Worm (Caenorhabditis elegans): ENCODE measurements around the gene F59B2.9.

F59B2.9 gene

DNA sequence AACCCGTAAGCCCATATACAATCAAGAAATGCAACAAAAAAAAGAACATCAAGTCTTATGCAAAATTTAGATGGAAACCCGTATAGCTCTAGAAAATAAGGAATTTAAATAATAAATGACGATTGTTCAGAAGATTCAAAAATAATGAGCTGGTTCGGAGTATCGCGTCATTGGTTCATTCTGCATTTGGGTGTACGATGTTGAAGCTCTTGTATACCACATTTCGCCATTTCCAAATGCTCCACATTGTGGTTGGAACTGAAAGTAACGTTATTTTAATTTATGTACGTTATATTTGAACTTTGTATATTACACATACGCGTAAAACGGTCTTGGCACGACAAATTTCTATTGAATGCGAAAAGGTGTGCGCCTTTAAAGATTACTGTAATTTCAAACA is 48.1 kb upstream of the F59B2.9 start (continued):
- TF ChIP-seq snpc-3.4 (tag; optimal IDR thresholded peaks at IDR 0.05) (no peak), nhr-120 (GFP tag; IDR thresholded peaks at IDR 0.05) (no peak), rec-8 (tag; optimal IDR thresholded peaks at IDR 0.05) (no peak), D2030.7 (GFP tag; IDR thresholded peaks at IDR 0.05) (no peak), Y53F4B.3 (GFP tag; IDR thresholded peaks at IDR 0.05) (no peak), mel-28 (tag; optimal IDR thresholded peaks at IDR 0.05; ENCODE audit: borderline replicate concordance) (no peak), lin-40 (tag; optimal IDR thresholded peaks at IDR 0.05) (no peak), tbx-9 (tag; optimal IDR thresholded peaks at IDR 0.05; ENCODE audit: borderline replicate concordance) (no peak), zim-3 (tag; optimal IDR thresholded peaks at IDR 0.05) (no peak), dpff-1 (tag; optimal IDR thresholded peaks at IDR 0.05) (no peak), lsy-27 (tag; optimal IDR thresholded peaks at IDR 0.05; ENCODE audit: borderline replicate concordance, insufficient read depth) (no peak), lin-26 (GFP tag; IDR thresholded peaks at IDR 0.05) (0 out of 2 replicates have a peak, but pooled peaks have one; percentile 23), F39B2.1 (GFP tag; IDR thresholded peaks at IDR 0.05) (no peak), Y95B8A.8 (GFP tag; IDR thresholded peaks at IDR 0.05) (peak; percentile 58; the same call in 1 of the 2 replicates), madf-8 (GFP tag; conservative IDR thresholded peaks at IDR 0.05) (no peak), chd-7 (tag; optimal IDR thresholded peaks at IDR 0.05) (no peak), C17E4.6 (GFP tag; IDR thresholded peaks at IDR 0.05) (no peak), madf-6 (GFP tag; IDR thresholded peaks at IDR 0.05) (peak; percentile 30; the same call in 1 of the 2 replicates), rcor-1 (GFP tag; IDR thresholded peaks at IDR 0.05) (no peak), ceh-40 (GFP tag; IDR thresholded peaks at IDR 0.05) (no peak), snpc-1.3 (tag; optimal IDR thresholded peaks at IDR 0.05; ENCODE audit: insufficient read depth) (no peak), F57C9.4 (tag; optimal IDR thresholded peaks at IDR 0.05) (no peak), attf-6 (GFP tag; IDR thresholded peaks at IDR 0.05) (no peak), ztf-28 (GFP tag; IDR thresholded peaks at IDR 0.05) (no peak), B0035.1 (tag; optimal IDR thresholded peaks at IDR 0.05) (peak; percentile 26), dox-1 (GFP tag; IDR thresholded peaks at IDR 0.05) (no peak; the same call in 1 of the 2 replicates), mcd-1 (GFP tag; IDR thresholded peaks at IDR 0.05) (no peak; the same call in 1 of the 2 replicates), egl-44 (GFP tag; IDR thresholded peaks at IDR 0.05) (no peak), nhr-90 (tag; optimal IDR thresholded peaks at IDR 0.05) (peak; percentile 25), sptf-2 (GFP tag; optimal IDR thresholded peaks at IDR 0.05) (no peak), nhr-179 (tag; optimal IDR thresholded peaks at IDR 0.05) (no peak), let-526 (GFP tag; IDR thresholded peaks at IDR 0.05) (no peak), unc-130 (GFP tag; optimal IDR thresholded peaks at IDR 0.05) (peak; percentile 4), ama-1 (optimal IDR thresholded peaks at IDR 0.05) (no peak), ama-1 (GFP tag; optimal IDR thresholded peaks at IDR 0.05) (peak in 1 of 2 experiments; percentile 56), ccch-3 (GFP tag; optimal IDR thresholded peaks at IDR 0.05) (no peak), tlf-1 (GFP tag; optimal IDR thresholded peaks at IDR 0.05) (peak; percentile 73), fkh-3 (tag; optimal IDR thresholded peaks at IDR 0.05) (no peak)

DNA sequence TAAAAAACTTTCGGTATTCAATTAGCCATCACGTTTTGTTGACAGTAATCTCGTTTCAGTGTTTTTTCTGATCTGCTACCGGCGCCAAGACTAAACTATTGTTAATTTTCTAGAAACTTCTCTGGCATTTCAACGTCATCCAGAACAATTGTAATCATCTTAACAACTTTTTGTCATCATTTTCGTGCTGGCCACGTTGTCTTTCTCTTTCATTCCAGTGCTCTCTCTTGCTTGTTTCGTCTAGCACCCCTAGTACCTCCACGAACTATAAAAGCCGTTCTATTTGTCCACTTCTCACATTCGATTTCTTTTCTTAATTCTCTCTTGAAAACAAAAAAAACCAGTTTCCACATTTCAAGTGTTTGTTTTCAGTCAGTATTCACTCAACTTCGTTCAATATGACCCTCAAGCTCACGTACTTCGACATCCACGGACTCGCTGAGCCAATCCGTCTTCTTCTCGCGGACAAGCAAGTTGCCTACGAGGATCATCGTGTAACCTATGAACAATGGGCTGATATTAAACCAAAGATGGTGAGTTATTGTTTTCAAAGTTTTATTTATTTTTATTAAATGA is 46.8 kb upstream of the F59B2.9 start, which contains the start of gene gst-1:
gst-1 (plus strand) TSS at position 373 of the 576 bp plus-strand sequence.
- TF ChIP-seq xnd-1 (tag; optimal IDR thresholded peaks at IDR 0.05) = peak; percentile 2
- no peak for TF ChIP-seq Y53G8AR.9 (GFP tag; conservative IDR thresholded peaks at IDR 0.05)
- no peak for TF ChIP-seq gei-17 (GFP tag; optimal IDR thresholded peaks at IDR 0.05)
- peak; percentile 20; the same call in 1 of the 2 replicates for TF ChIP-seq madf-6 (GFP tag; IDR thresholded peaks at IDR 0.05)
- 0 out of 2 replicates have a peak, but pooled peaks have one; percentile 42 for TF ChIP-seq madf-3 (GFP tag; IDR thresholded peaks at IDR 0.05)
- no peak for TF ChIP-seq mcd-1 (GFP tag; IDR thresholded peaks at IDR 0.05)
- no peak for TF ChIP-seq mes-4 (tag; optimal IDR thresholded peaks at IDR 0.05)
- TF ChIP-seq K12H6.12 (tag; optimal IDR thresholded peaks at IDR 0.05) = no peak
- TF ChIP-seq tbp1 (GFP tag; optimal IDR thresholded peaks at IDR 0.05) = peak; percentile 21
- TF ChIP-seq let-607 (tag; optimal IDR thresholded peaks at IDR 0.05) = peak; percentile 58 to 87
- peak; percentile 10 for TF ChIP-seq efl-1 (GFP tag; optimal IDR thresholded peaks at IDR 0.05)
- no peak for TF ChIP-seq lin-35 (GFP tag; optimal IDR thresholded peaks at IDR 0.05)
- TF ChIP-seq lin-40 (tag; optimal IDR thresholded peaks at IDR 0.05) = peak; percentile 19
- no peak for TF ChIP-seq hlh-12 (tag; optimal IDR thresholded peaks at IDR 0.05)
- peak; percentile 50 for TF ChIP-seq snpc-3.4 (tag; optimal IDR thresholded peaks at IDR 0.05)
- peak; percentile 40 for TF ChIP-seq snpc-1.3 (tag; optimal IDR thresholded peaks at IDR 0.05; ENCODE audit: insufficient read depth)

Measured in whole organism, young adult.